Worm (Caenorhabditis elegans): Measurements from ENCODE around the gene bus-12.

DNA sequence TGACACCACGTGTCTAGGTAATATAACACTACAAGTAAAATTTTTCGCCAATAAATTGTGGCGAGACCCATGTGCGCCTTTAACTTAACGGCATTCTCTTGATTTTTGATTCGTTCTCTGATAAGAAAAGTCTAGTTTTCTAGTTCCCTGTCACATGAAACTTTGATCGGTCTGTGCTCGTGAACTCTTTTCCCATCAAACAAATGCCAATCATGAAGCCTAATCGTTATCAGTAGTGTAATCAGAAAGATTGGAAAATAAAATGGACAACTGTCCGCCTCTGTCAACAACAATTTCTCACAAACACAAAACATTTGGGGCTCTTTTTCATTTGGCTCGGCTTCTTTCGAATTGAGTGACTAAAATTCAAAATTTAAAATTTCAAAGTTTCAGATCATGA is 2.1 kb upstream of the bus-12 start, which contains the start of gene ttr-45:
- TF ChIP-seq ztf-18 (tag; optimal IDR thresholded peaks at IDR 0.05) (no peak), ama-1 (optimal IDR thresholded peaks at IDR 0.05) (no peak), ama-1 (GFP tag; optimal IDR thresholded peaks at IDR 0.05) (no peak), him-1 (tag; optimal IDR thresholded peaks at IDR 0.05) (no peak), ccch-3 (GFP tag; optimal IDR thresholded peaks at IDR 0.05) (no peak)

Data from whole organism, young adult.